Fruit fly (Drosophila melanogaster) Kc167 (cell line): ENCODE data around the gene Oseg4.

Source experiments
- Myc ChIP-seq: fragments of >200 bp; optimal IDR thresholded peaks from 2 replicates; lab custom pipeline; 2017; ENCODE audit warnings: missing external identifiers
- insv ChIP-seq: fragments of >200 bp; optimal IDR thresholded peaks from 3 replicates; lab custom pipeline; 2018; ENCODE audit warnings: missing external identifiers
- psq ChIP-seq: fragments of >200 bp; optimal IDR thresholded peaks from 2 replicates; lab custom pipeline; 2017; ENCODE audit warnings: missing external identifiers
- ttk ChIP-seq: sonication (Bioruptor generic); optimal IDR thresholded peaks from 2 replicates; lab custom pipeline; 2017; ENCODE audit warnings: missing external identifiers

DNA sequence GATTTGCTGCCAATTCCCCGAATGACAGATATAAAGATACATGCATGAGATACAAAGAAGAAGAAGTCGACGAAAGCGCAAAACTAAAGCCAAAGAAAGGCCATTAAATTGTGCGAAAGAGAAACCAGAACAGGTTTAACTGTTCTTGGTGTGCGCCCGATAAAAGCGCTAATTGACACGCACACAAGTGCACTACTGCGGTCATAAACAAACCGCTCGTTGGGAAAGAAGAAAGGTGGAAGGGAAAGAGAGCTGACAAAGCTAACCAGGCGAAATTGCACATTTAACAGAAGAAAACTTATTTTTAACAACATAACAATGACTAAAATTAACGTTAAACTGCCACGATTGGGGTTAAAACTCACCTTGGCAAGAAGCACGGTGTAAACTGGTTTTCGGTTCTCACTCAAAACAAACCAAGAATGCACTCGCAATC, 5.4 kb downstream of the Oseg4 start:
- TF ChIP-seq psq (no peak), Myc (lab: Kevin White, UChicago) (no peak), insv (lab: Kevin White, UChicago) (no peak), ttk (lab: Kevin White, UChicago) (no peak)
